Worm (Caenorhabditis elegans): ENCODE results near the gene K10B2.4.
A peak's percentile ranks its signal among the peaks of the same experiment; 100 is the strongest.

Gene K10B2.4

DNA sequence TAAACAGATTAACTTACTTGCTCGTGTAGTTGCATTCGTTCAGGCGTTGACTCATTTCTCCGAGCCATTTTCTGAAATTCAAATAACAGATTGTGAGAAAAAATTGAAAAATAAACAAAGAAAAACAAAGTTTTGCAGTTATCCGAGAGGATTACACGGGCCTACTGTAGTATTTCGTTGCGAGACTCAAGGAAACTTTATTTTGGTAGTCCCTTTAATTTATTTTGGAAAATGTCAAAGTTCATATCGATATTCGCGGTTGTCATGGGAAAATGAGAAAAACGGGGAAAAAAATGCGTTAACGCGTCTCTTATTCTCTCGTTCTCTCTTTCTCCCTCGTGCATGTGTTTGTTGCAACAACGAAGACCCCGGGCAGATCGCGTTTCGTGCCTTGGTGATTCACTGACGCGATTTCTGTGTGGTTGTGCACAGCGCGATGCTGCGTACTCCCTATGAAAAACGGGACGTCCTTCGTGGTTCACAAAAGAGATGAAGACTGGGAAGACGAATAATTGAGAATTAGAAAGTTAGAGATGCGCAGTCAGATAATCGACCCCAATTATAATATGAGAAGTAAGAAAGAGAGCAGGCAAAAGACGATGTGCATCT is 29.4 kb downstream of the K10B2.4 start, which contains the start of gene set-4 (continued):
- TF ChIP-seq tbp1 (GFP tag; optimal IDR thresholded peaks at IDR 0.05) = peak; percentile 62
- TF ChIP-seq nhr-80 (tag; optimal IDR thresholded peaks at IDR 0.05) = peak; percentile 97
- TF ChIP-seq lin-54 (GFP tag; optimal IDR thresholded peaks at IDR 0.05) = peak; percentile 78
- TF ChIP-seq F49E8.2 (tag; optimal IDR thresholded peaks at IDR 0.05; ENCODE audit: insufficient read depth) = no peak

DNA sequence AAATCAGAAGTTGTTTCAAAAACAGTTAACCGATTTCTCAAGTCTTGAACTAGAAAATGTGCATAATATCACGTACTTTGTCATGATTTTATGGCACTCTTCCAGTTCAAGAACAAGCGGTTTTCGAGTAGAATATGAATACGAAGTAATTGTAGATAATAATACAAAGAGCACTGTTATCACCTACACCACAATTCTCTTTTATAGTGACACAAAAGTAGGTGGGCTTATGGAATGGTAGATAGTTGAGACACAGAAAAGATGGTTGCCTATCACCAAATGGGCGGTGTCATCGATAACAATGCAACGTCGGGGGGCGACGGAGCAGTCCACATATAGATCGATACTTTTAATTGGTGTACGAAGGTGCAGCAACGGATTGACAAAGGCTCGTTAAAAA is 32.1 kb downstream of the K10B2.4 start:
- TF ChIP-seq ama-1 (optimal IDR thresholded peaks at IDR 0.05) = no peak
- TF ChIP-seq ama-1 (GFP tag; optimal IDR thresholded peaks at IDR 0.05) = no peak
- peak; percentile 37 for TF ChIP-seq ztf-18 (tag; optimal IDR thresholded peaks at IDR 0.05)
- TF ChIP-seq fkh-3 (tag; optimal IDR thresholded peaks at IDR 0.05) = no peak
- TF ChIP-seq cebp-1 (GFP tag; IDR thresholded peaks at IDR 0.05) = no peak
- no peak for TF ChIP-seq cebp-1 (tag; optimal IDR thresholded peaks at IDR 0.05)
- TF ChIP-seq dox-1 (GFP tag; IDR thresholded peaks at IDR 0.05) = peak; percentile 56; the same call in 1 of the 2 replicates
- no peak for TF ChIP-seq efl-1 (GFP tag; optimal IDR thresholded peaks at IDR 0.05)
- TF ChIP-seq bed-2 (GFP tag; IDR thresholded peaks at IDR 0.05) = no peak
- no peak for TF ChIP-seq Y95B8A.8 (GFP tag; IDR thresholded peaks at IDR 0.05)
- no peak for TF ChIP-seq mxl-1 (tag; optimal IDR thresholded peaks at IDR 0.05)
- TF ChIP-seq Y53G8AR.9 (GFP tag; conservative IDR thresholded peaks at IDR 0.05) = no peak
- no peak for TF ChIP-seq sea-2 (GFP tag; IDR thresholded peaks at IDR 0.05)
- TF ChIP-seq egl-18 (GFP tag; IDR thresholded peaks at IDR 0.05) = no peak
- peak; percentile 98 for TF ChIP-seq nhr-80 (tag; optimal IDR thresholded peaks at IDR 0.05)
- no peak for TF ChIP-seq pbrm-1 (GFP tag; IDR thresholded peaks at IDR 0.05)
- TF ChIP-seq aptf-3 (GFP tag; IDR thresholded peaks at IDR 0.05) = no peak
- no peak for TF ChIP-seq repo-1 (tag; optimal IDR thresholded peaks at IDR 0.05)
- no peak for TF ChIP-seq F57C9.4 (tag; optimal IDR thresholded peaks at IDR 0.05)
- TF ChIP-seq ceh-27 (GFP tag; optimal IDR thresholded peaks at IDR 0.05) = no peak
- no peak for TF ChIP-seq snpc-4 (GFP tag; optimal IDR thresholded peaks at IDR 0.05)
- TF ChIP-seq snpc-4 (tag; optimal IDR thresholded peaks at IDR 0.05) = no peak
- no peak for TF ChIP-seq snpc-1.1 (tag; optimal IDR thresholded peaks at IDR 0.05; ENCODE audit: insufficient read depth)
- TF ChIP-seq tbp1 (GFP tag; optimal IDR thresholded peaks at IDR 0.05) = no peak
- TF ChIP-seq bed-1 (GFP tag; IDR thresholded peaks at IDR 0.05) = no peak
- TF ChIP-seq tlf-1 (GFP tag; optimal IDR thresholded peaks at IDR 0.05) = no peak
- TF ChIP-seq ceh-58 (GFP tag; IDR thresholded peaks at IDR 0.05) = no peak
- TF ChIP-seq ztf-6 (GFP tag; IDR thresholded peaks at IDR 0.05) = no peak
- no peak for TF ChIP-seq him-1 (tag; optimal IDR thresholded peaks at IDR 0.05)
- TF ChIP-seq ztf-25 (GFP tag; IDR thresholded peaks at IDR 0.05) = no peak
- no peak for TF ChIP-seq lsy-27 (tag; optimal IDR thresholded peaks at IDR 0.05; ENCODE audit: borderline replicate concordance, insufficient read depth)
- peak; percentile 62 for TF ChIP-seq ztf-22 (GFP tag; optimal IDR thresholded peaks at IDR 0.05)
- TF ChIP-seq F57A8.1 (GFP tag; optimal IDR thresholded peaks at IDR 0.05) = no peak
- no peak for TF ChIP-seq ceh-91 (GFP tag; IDR thresholded peaks at IDR 0.05)
- peak; percentile 88 for TF ChIP-seq ets-4 (GFP tag; optimal IDR thresholded peaks at IDR 0.05)
- no peak for TF ChIP-seq T26A5.8 (tag; optimal IDR thresholded peaks at IDR 0.05)
- TF ChIP-seq let-526 (GFP tag; IDR thresholded peaks at IDR 0.05) = no peak
- no peak for TF ChIP-seq zim-3 (tag; optimal IDR thresholded peaks at IDR 0.05)
- TF ChIP-seq snpc-1.3 (tag; optimal IDR thresholded peaks at IDR 0.05; ENCODE audit: insufficient read depth) = no peak
- TF ChIP-seq let-607 (tag; optimal IDR thresholded peaks at IDR 0.05) = peak in 1 of 2 experiments; percentile 30
- no peak for TF ChIP-seq F23B12.7 (tag; optimal IDR thresholded peaks at IDR 0.05; ENCODE audit: insufficient read depth)
- no peak for TF ChIP-seq egl-44 (GFP tag; IDR thresholded peaks at IDR 0.05)
- no peak for TF ChIP-seq madf-6 (GFP tag; IDR thresholded peaks at IDR 0.05)
- peak; percentile 36 for TF ChIP-seq atf-7 (tag; optimal IDR thresholded peaks at IDR 0.05)
- TF ChIP-seq rcor-1 (GFP tag; IDR thresholded peaks at IDR 0.05) = no peak
